Fruit fly (Drosophila melanogaster) whole organism, prepupa: ENCODE measurements around the gene SNRPG.

Source experiments
- Blimp-1 ChIP-seq: fragments of 200-800 bp; sonication (Bioruptor generic); optimal IDR thresholded peaks from 3 replicates; lab custom pipeline; 2017; ENCODE audit warnings: missing biosample characterization, missing genetic modification characterization, mild to moderate bottlenecking, moderate library complexity, missing genetic modification reagents
- Eip93F ChIP-seq: fragments of 200-800 bp; sonication (Bioruptor generic); optimal IDR thresholded peaks from 2 replicates; lab custom pipeline; 2016; ENCODE audit warnings: missing biosample characterization, mild to moderate bottlenecking, missing genetic modification characterization
- esn ChIP-seq: fragments of 200-800 bp; sonication (Bioruptor generic); optimal IDR thresholded peaks from 2 replicates; lab custom pipeline; 2016; ENCODE audit warnings: missing biosample characterization, mild to moderate bottlenecking, missing genetic modification characterization, moderate library complexity
- fkh ChIP-seq: fragments of 200-800 bp; sonication (Bioruptor generic); optimal IDR thresholded peaks from 3 replicates; lab custom pipeline; 2017; ENCODE audit warnings: missing biosample characterization, mild to moderate bottlenecking, missing genetic modification characterization, moderate library complexity

Gene SNRPG

DNA sequence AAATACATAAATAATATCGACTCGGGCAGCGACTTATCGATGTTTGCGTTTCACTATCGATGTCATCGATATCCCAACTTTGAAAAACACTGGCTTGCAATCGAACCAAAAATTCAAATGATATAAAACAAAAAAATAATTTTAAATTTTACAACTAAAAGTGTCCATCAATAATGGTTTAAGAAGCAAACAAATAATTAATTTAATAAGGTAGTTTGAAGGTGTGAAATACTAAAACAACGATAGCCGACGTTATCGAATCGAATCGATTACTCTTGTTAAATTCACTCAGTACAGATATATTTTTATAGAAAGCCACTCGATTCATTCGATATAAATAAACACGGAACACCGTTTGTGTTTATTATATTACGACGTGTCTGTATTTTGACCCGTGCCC, 46.8 kb downstream of the SNRPG start, which contains the start of the genes SMC3 and Ubc7:
Gene SMC3 (minus strand): TSS at position 22 of the 400 bp plus-strand sequence.
Gene Ubc7 (plus strand): TSS at position 260 of the 400 bp plus-strand sequence.
- TF ChIP-seq esn, result peak; percentile 7
- TF ChIP-seq Blimp-1 (GFP tag; lab: Kevin White, UChicago), result no peak
- peak; percentile 58 for TF ChIP-seq fkh (GFP tag; lab: Kevin White, UChicago)
- TF ChIP-seq Eip93F, result peak; percentile 33
